Fruit fly (Drosophila melanogaster): ENCODE measurements around the gene nAChRalpha6.

DNA sequence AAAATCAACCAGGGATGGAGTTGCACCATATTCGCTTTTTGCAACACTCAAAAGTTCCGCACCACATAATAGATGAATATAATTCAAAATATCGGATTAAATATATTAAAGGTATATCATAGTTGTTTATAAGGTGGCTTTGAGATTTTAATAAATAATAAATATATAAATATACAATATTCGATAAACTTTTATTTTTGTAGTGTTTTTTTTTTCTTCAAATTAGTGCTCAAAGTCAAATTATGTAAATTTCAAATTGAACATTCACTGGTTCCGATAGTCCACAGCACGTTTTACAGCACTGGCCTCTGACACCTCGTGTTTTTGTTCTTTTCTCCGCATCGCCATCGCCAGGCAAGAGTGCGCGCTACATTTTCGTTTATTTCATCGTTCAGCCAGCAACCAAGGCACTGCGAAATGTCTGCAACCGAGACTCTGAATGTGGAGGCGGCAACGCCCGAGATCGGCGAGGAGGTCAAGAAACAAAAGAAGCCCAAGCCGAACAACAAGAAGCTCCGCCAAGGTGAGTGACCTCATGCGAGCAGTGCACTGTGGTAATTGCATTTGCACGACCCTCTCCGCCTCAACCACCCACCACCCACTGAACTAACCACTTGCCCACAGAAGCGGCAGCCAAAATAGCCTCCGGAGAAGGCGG lies 122.7 kb downstream of the nAChRalpha6 start, which contains the start of the genes Taf11 and und:
- peak; percentile 27 for TF ChIP-seq ovo (GFP tag; optimal IDR thresholded peaks at IDR 0.05)
- TF ChIP-seq CG33017 (tag; optimal IDR thresholded peaks at IDR 0.05): peak; percentile 13

Measured in whole organism, adult.